Worm (Caenorhabditis elegans): Measurements from ENCODE around the gene fbxa-131.

DNA sequence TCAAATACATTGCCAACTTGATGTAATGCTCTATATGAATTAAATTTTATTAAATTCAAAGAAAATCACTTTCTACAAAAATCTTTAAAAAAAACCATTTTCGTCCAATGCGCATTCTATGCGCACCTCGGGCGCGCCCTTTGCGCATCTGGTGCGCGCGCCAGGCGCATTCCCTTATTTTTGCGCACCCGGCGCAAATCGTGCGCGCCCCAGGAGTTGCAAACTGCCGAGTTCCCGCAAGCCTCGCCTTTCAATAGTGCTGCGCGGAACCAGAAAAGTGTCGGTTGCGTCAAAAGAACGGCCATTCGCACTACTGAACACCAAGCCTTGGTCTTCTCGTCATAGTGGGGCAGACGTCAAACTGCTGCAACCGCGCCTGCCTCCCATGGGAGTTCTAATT is 4.5 kb upstream of the fbxa-131 start:
- no peak for TF ChIP-seq hmg-4 (GFP tag; optimal IDR thresholded peaks at IDR 0.05)
- no peak for TF ChIP-seq B0310.2 (tag; optimal IDR thresholded peaks at IDR 0.05)
- no peak for TF ChIP-seq ama-1 (optimal IDR thresholded peaks at IDR 0.05)
- no peak for TF ChIP-seq hnd-1 (tag; optimal IDR thresholded peaks at IDR 0.05)

Measured in whole organism, early embryonic.